Fruit fly (Drosophila melanogaster) whole organism, embryonic: Measurements from ENCODE around the gene CG5386.

Source experiments
- CG10274 ChIP-seq: fragments of 200-800 bp; sonication (Bioruptor generic); optimal IDR thresholded peaks from 3 replicates; lab custom pipeline; 2017; ENCODE audit warnings: missing biosample characterization, mild to moderate bottlenecking, missing genetic modification characterization
- CG10543 ChIP-seq: fragments of 200-800 bp; sonication (Bioruptor generic); optimal IDR thresholded peaks from 3 replicates; lab custom pipeline; 2017; ENCODE audit warnings: missing biosample characterization, mild to moderate bottlenecking, missing genetic modification characterization, moderate library complexity
- CG11560 ChIP-seq: fragments of 200-800 bp; sonication (Bioruptor generic); IDR thresholded peaks from 3 replicates; pipeline ENCODE4 v1.3.6; 2022; ENCODE audit warnings: missing biosample characterization, missing genetic modification characterization
- CG14050 ChIP-seq: fragments of 200-800 bp; sonication (Bioruptor generic); IDR thresholded peaks from 3 replicates; pipeline ENCODE4 v1.3.6; 2022; ENCODE audit warnings: missing biosample characterization, missing genetic modification characterization
- CG14710 ChIP-seq: fragments of 200-800 bp; sonication (Bioruptor generic); optimal IDR thresholded peaks from 3 replicates; lab custom pipeline; 2019; ENCODE audit warnings: missing biosample characterization, mild to moderate bottlenecking, missing genetic modification characterization, moderate library complexity
- CG14965 ChIP-seq: fragments of 200-800 bp; sonication (Bioruptor generic); optimal IDR thresholded peaks from 2 replicates; lab custom pipeline; 2016; ENCODE audit warnings: missing biosample characterization, missing genetic modification characterization, borderline replicate concordance
- CG16779 ChIP-seq: fragments of 200-800 bp; sonication (Bioruptor generic); IDR thresholded peaks from 2 replicates; pipeline ENCODE4 v1.3.6; 2022; ENCODE audit warnings: missing biosample characterization, missing genetic modification characterization
- CG17612 ChIP-seq: fragments of 200-800 bp; sonication (Bioruptor generic); IDR thresholded peaks from 2 replicates; pipeline ENCODE4 v1.3.6; 2022; ENCODE audit warnings: missing biosample characterization, missing genetic modification characterization
- CG2875 ChIP-seq: fragments of 200-800 bp; sonication (Bioruptor generic); optimal IDR thresholded peaks from 2 replicates; lab custom pipeline; 2017; ENCODE audit warnings: missing biosample characterization, mild to moderate bottlenecking, missing genetic modification characterization, missing genetic modification reagents
- CG4328 ChIP-seq: fragments of 200-800 bp; sonication (Bioruptor generic); optimal IDR thresholded peaks from 3 replicates; lab custom pipeline; 2017; ENCODE audit warnings: missing biosample characterization, missing genetic modification reagents, missing genetic modification characterization
- CG4404 ChIP-seq: fragments of 200-800 bp; sonication (Bioruptor generic); IDR thresholded peaks from 2 replicates; pipeline ENCODE4 v1.3.6; 2022; ENCODE audit warnings: missing biosample characterization, missing genetic modification characterization
- CG4707 ChIP-seq: fragments of 200-800 bp; sonication (Bioruptor generic); optimal IDR thresholded peaks from 2 replicates; lab custom pipeline; 2018; ENCODE audit warnings: missing biosample characterization, mild to moderate bottlenecking, missing genetic modification characterization, moderate library complexity
- CG6765 ChIP-seq: fragments of 200-800 bp; sonication (Bioruptor generic); optimal IDR thresholded peaks from 3 replicates; lab custom pipeline; 2017; ENCODE audit warnings: missing biosample characterization, mild to moderate bottlenecking, missing genetic modification characterization
- CG8089 ChIP-seq: fragments of 200-800 bp; sonication (Bioruptor generic); optimal IDR thresholded peaks from 3 replicates; lab custom pipeline; 2016; ENCODE audit warnings: missing biosample characterization, missing genetic modification characterization
- CG8478 ChIP-seq: fragments of >200 bp; optimal IDR thresholded peaks from 2 replicates; lab custom pipeline; 2018
- CG8765 ChIP-seq: fragments of 200-800 bp; sonication (Bioruptor generic); IDR thresholded peaks from 2 replicates; pipeline ENCODE4 v1.3.6; 2022; ENCODE audit warnings: missing biosample characterization, missing genetic modification characterization
- CG9437 ChIP-seq: fragments of 200-800 bp; sonication (Bioruptor generic); optimal IDR thresholded peaks from 2 replicates; lab custom pipeline; 2018; ENCODE audit warnings: missing biosample characterization, mild to moderate bottlenecking, missing genetic modification characterization
- CG9932 ChIP-seq: fragments of 200-800 bp; sonication (Bioruptor generic); IDR thresholded peaks from 2 replicates; pipeline ENCODE4 v1.3.6; 2022; ENCODE audit warnings: missing biosample characterization, missing genetic modification characterization
- D ChIP-seq, 2 experiments: fragments of 200-800 bp in 1 of 2; fragments of >200 bp in 1 of 2; sonication (Bioruptor generic) in 1 of 2; optimal IDR thresholded peaks; 2 replicates in 1 of 2; 3 replicates in 1 of 2; lab custom pipeline; 2017; ENCODE audit warnings: mild to moderate bottlenecking in 1 of 2, missing biosample characterization in 1 of 2, missing genetic modification characterization in 1 of 2, missing genetic modification reagents in 1 of 2
- Doc3 ChIP-seq: fragments of 200-800 bp; sonication (Bioruptor generic); IDR thresholded peaks from 3 replicates; pipeline ENCODE4 v1.3.6; 2022; ENCODE audit warnings: missing biosample characterization, missing genetic modification characterization; ENCODE audit not compliant: partially characterized antibody
- Eip74EF ChIP-seq, 2 experiments: fragments of 200-800 bp in 1 of 2; fragments of >200 bp in 1 of 2; sonication (Bioruptor generic) in 1 of 2; optimal IDR thresholded peaks; 2 replicates each; lab custom pipeline; 2017 to 2019; ENCODE audit warnings: missing biosample characterization in 2 of 2, missing genetic modification characterization in 2 of 2, mild to moderate bottlenecking in 1 of 2, moderate library complexity in 1 of 2
- Elba2 ChIP-seq: fragments of 200-800 bp; sonication (Bioruptor generic); optimal IDR thresholded peaks from 3 replicates; lab custom pipeline; 2016; ENCODE audit warnings: missing biosample characterization, missing genetic modification characterization
- Hmr ChIP-seq: fragments of 200-800 bp; sonication (Bioruptor generic); optimal IDR thresholded peaks from 3 replicates; lab custom pipeline; 2017; ENCODE audit warnings: mild to moderate bottlenecking, missing biosample characterization, missing genetic modification reagents, missing genetic modification characterization
- Hr78 ChIP-seq, 2 experiments: fragments of 200-800 bp in 1 of 2; fragments of >200 bp in 1 of 2; sonication (Bioruptor generic) in 1 of 2; optimal IDR thresholded peaks; 2 replicates each; lab custom pipeline; 2017 to 2019; ENCODE audit warnings: missing biosample characterization in 2 of 2, missing genetic modification characterization in 2 of 2, mild to moderate bottlenecking in 1 of 2, moderate library complexity in 1 of 2
- Hsf ChIP-seq: fragments of 200-800 bp; sonication (Bioruptor generic); optimal IDR thresholded peaks from 3 replicates; lab custom pipeline; 2016; ENCODE audit warnings: missing biosample characterization, missing genetic modification characterization
- Opbp ChIP-seq: fragments of 200-800 bp; sonication (Bioruptor generic); IDR thresholded peaks from 3 replicates; pipeline ENCODE4 v1.3.6; 2022; ENCODE audit warnings: missing biosample characterization, missing genetic modification characterization; ENCODE audit not compliant: partially characterized antibody
- Pdp1 ChIP-seq, 2 experiments: fragments of 200-800 bp; sonication (Bioruptor generic); optimal IDR thresholded peaks; 3 replicates each; lab custom pipeline; 2016; ENCODE audit warnings: missing biosample characterization in 2 of 2, missing genetic modification characterization in 2 of 2, mild to moderate bottlenecking in 1 of 2, moderate library complexity in 1 of 2
- Side ChIP-seq: fragments of 200-800 bp; sonication (Bioruptor generic); optimal IDR thresholded peaks from 2 replicates; lab custom pipeline; 2016; ENCODE audit warnings: missing biosample characterization, missing genetic modification characterization
- ara ChIP-seq: fragments of 200-800 bp; sonication (Bioruptor generic); IDR thresholded peaks from 2 replicates; pipeline ENCODE4 v1.3.6; 2022; ENCODE audit warnings: missing biosample characterization, missing genetic modification characterization
- bigmax ChIP-seq: fragments of 200-800 bp; sonication (Bioruptor generic); optimal IDR thresholded peaks from 2 replicates; lab custom pipeline; 2018; ENCODE audit warnings: missing biosample characterization, mild to moderate bottlenecking, missing genetic modification characterization
- cg ChIP-seq: fragments of 200-800 bp; sonication (Bioruptor generic); optimal IDR thresholded peaks from 3 replicates; lab custom pipeline; 2019; ENCODE audit warnings: missing biosample characterization, mild to moderate bottlenecking, missing genetic modification characterization, moderate library complexity
- corto ChIP-seq: fragments of 200-800 bp; sonication (Bioruptor generic); optimal IDR thresholded peaks from 2 replicates; lab custom pipeline; 2016; ENCODE audit warnings: missing biosample characterization, mild to moderate bottlenecking, missing genetic modification characterization, moderate library complexity
- crol ChIP-seq: fragments of 200-800 bp; sonication (Bioruptor generic); IDR thresholded peaks from 2 replicates; pipeline ENCODE4 v1.3.6; 2022; ENCODE audit warnings: missing biosample characterization, missing genetic modification characterization
- fd102C ChIP-seq: fragments of 200-800 bp; sonication (Bioruptor generic); optimal IDR thresholded peaks from 2 replicates; lab custom pipeline; 2018; ENCODE audit warnings: missing biosample characterization, mild to moderate bottlenecking, missing genetic modification characterization, moderate library complexity
- fu2 ChIP-seq: fragments of 200-800 bp; sonication (Bioruptor generic); optimal IDR thresholded peaks from 2 replicates; lab custom pipeline; 2016; ENCODE audit warnings: missing biosample characterization, missing genetic modification characterization
- gcm2 ChIP-seq: fragments of 200-800 bp; sonication (Bioruptor generic); optimal IDR thresholded peaks from 2 replicates; lab custom pipeline; 2016; ENCODE audit warnings: missing biosample characterization, missing genetic modification characterization
- insv ChIP-seq, 2 experiments: fragments of 200-800 bp; sonication (Bioruptor generic); optimal IDR thresholded peaks; 3 replicates each; lab custom pipeline; 2016 to 2018; ENCODE audit warnings: missing biosample characterization in 2 of 2, missing genetic modification characterization in 2 of 2
- inv ChIP-seq: fragments of 200-800 bp; sonication (Bioruptor generic); IDR thresholded peaks from 2 replicates; pipeline ENCODE4 v1.3.6; 2022; ENCODE audit warnings: missing biosample characterization, missing genetic modification characterization; ENCODE audit not compliant: partially characterized antibody
- lbe ChIP-seq: fragments of 200-800 bp; sonication (Bioruptor generic); optimal IDR thresholded peaks from 2 replicates; lab custom pipeline; 2016; ENCODE audit warnings: missing biosample characterization, mild to moderate bottlenecking, missing genetic modification characterization
- lola ChIP-seq, 3 experiments: fragments of >200 bp in 2 of 3; fragments of 200-800 bp in 1 of 3; sonication (Bioruptor generic) in 1 of 3; optimal IDR thresholded peaks; 2 replicates each; lab custom pipeline; 2017 to 2019; ENCODE audit warnings: missing biosample characterization in 3 of 3, missing genetic modification characterization in 3 of 3, mild to moderate bottlenecking in 1 of 3, moderate library complexity in 1 of 3
- mam ChIP-seq: fragments of 200-800 bp; sonication (Bioruptor generic); optimal IDR thresholded peaks from 3 replicates; lab custom pipeline; 2016; ENCODE audit warnings: missing biosample characterization, missing genetic modification characterization
- org-1 ChIP-seq: fragments of 200-800 bp; sonication (Bioruptor generic); optimal IDR thresholded peaks from 2 replicates; lab custom pipeline; 2017; ENCODE audit warnings: missing biosample characterization, missing genetic modification characterization
- pan ChIP-seq, 4 experiments: fragments of >200 bp in 3 of 4; fragments of 200-800 bp in 1 of 4; sonication (Bioruptor generic) in 1 of 4; optimal IDR thresholded peaks in 3 of 4; IDR thresholded peaks in 1 of 4; 2 replicates each; pipeline versions ENCODE4 v1.3.6 to Lab custom; 2017 to 2022; ENCODE audit warnings: missing biosample characterization in 2 of 4, missing genetic modification characterization in 2 of 4, mixed read lengths in 1 of 4
- pum ChIP-seq: fragments of 200-800 bp; sonication (Bioruptor generic); optimal IDR thresholded peaks from 2 replicates; lab custom pipeline; 2016; ENCODE audit warnings: missing biosample characterization, missing genetic modification characterization
- rib ChIP-seq: fragments of 200-800 bp; sonication (Bioruptor generic); IDR thresholded peaks from 2 replicates; pipeline ENCODE4 v1.3.6; 2022; ENCODE audit warnings: missing biosample characterization, missing genetic modification characterization
- sens ChIP-seq: fragments of 200-800 bp; sonication (Bioruptor generic); peaks from one replicate; lab custom pipeline; 2016; ENCODE audit warnings: missing biosample characterization, missing genetic modification characterization
- slp2 ChIP-seq: fragments of 200-800 bp; sonication (Bioruptor generic); optimal IDR thresholded peaks from 2 replicates; lab custom pipeline; 2016; ENCODE audit warnings: missing biosample characterization, missing genetic modification characterization
- sug ChIP-seq: fragments of 200-800 bp; optimal IDR thresholded peaks from 2 replicates; lab custom pipeline; 2019; ENCODE audit warnings: missing biosample characterization, mild to moderate bottlenecking, missing genetic modification characterization, moderate library complexity
- tio ChIP-seq: fragments of 200-800 bp; sonication (Bioruptor generic); optimal IDR thresholded peaks from 2 replicates; lab custom pipeline; 2017; ENCODE audit warnings: missing biosample characterization, missing genetic modification characterization, inconsistent platforms

Gene CG5386

DNA sequence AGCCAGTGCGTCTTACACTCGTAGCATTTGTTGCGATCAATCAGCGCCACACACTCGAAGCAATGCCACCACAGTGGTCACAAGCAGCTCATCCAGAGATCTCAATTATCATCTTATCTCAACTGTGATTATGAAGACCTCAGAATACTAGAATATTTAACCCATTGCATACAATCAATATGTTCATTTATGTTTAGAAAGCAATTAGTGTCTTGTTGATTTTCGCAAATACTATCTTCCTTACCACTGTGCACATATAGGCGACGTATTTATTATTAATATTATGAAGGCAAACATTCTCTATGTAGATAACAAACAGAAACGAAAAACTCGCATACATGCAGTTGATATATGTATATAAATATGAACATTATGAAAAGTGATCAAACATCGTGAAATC is 16.8 kb upstream of the CG5386 start (continued):
- TF ChIP-seq pan (optimal IDR thresholded peaks at IDR 0.05; lab: Kevin White, UChicago) = no peak
- TF ChIP-seq pan (GFP tag; optimal IDR thresholded peaks at IDR 0.05 in 1 of 2, IDR thresholded peaks at IDR 0.05 in 1 of 2) = peak in 1 of 2 experiments; percentile 85
- peak; percentile 82 for TF ChIP-seq CG2875 (GFP tag; lab: Kevin White, UChicago)
- TF ChIP-seq cg (GFP tag; lab: Kevin White, UChicago) = no peak
- TF ChIP-seq CG4707 (GFP tag; lab: Kevin White, UChicago) = peak; percentile 67
- TF ChIP-seq CG11560 (tag; lab: Robert Waterston, UW) = 0 out of 3 replicates have a peak, but pooled peaks have one; percentile 39
- no peak for TF ChIP-seq CG10543 (GFP tag; lab: Kevin White, UChicago)
- TF ChIP-seq Elba2 (GFP tag; lab: Kevin White, UChicago) = no peak
- no peak for TF ChIP-seq Opbp (GFP tag; lab: Robert Waterston, UW)
- no peak for TF ChIP-seq CG8765 (GFP tag; lab: Robert Waterston, UW)
- peak in 1 of 2 experiments; percentile 57 for TF ChIP-seq Pdp1 (GFP tag; optimal IDR thresholded peaks at IDR 0.05; lab: Kevin White, UChicago)
- TF ChIP-seq Eip74EF (GFP tag; optimal IDR thresholded peaks at IDR 0.05; lab: Kevin White, UChicago) = peak in 1 of 2 experiments; percentile 52
- TF ChIP-seq CG4404 (GFP tag; lab: Robert Waterston, UW) = 0 out of 2 replicates have a peak, but pooled peaks have one; percentile 17
- peak; percentile 29 for TF ChIP-seq CG14965 (GFP tag; lab: Kevin White, UChicago)
- no peak for TF ChIP-seq insv (GFP tag; optimal IDR thresholded peaks at IDR 0.05; lab: Kevin White, UChicago)
- TF ChIP-seq fd102C = no peak
- TF ChIP-seq CG14710 (tag; lab: Kevin White, UChicago) = peak; percentile 87
- peak; percentile 25 for TF ChIP-seq pum (GFP tag; lab: Kevin White, UChicago)
- TF ChIP-seq D (optimal IDR thresholded peaks at IDR 0.05; lab: Kevin White, UChicago) = no peak
- peak; percentile 82 for TF ChIP-seq D (GFP tag; optimal IDR thresholded peaks at IDR 0.05; lab: Kevin White, UChicago)
- peak; percentile 59 for TF ChIP-seq CG8089 (GFP tag; lab: Kevin White, UChicago)
- TF ChIP-seq sug (tag; lab: Kevin White, UChicago) = peak; percentile 18
- TF ChIP-seq inv (GFP tag; lab: Robert Waterston, UW) = no peak
- TF ChIP-seq sens (GFP tag; lab: Kevin White, UChicago) = peak; percentile 94
- no peak for TF ChIP-seq bigmax (GFP tag; lab: Kevin White, UChicago)
- no peak for TF ChIP-seq mam (GFP tag; lab: Kevin White, UChicago)
- peak; percentile 69 for TF ChIP-seq org-1 (GFP tag; lab: Kevin White, UChicago)
- TF ChIP-seq slp2 (GFP tag; lab: Kevin White, UChicago) = no peak
- peak; percentile 32 for TF ChIP-seq gcm2 (GFP tag; lab: Kevin White, UChicago)
- TF ChIP-seq rib (GFP tag; lab: Robert Waterston, UW) = no peak
- peak; percentile 61 for TF ChIP-seq tio (GFP tag; lab: Kevin White, UChicago)
- TF ChIP-seq Hsf = peak; percentile 51
- TF ChIP-seq Doc3 (GFP tag; lab: Robert Waterston, UW) = no peak
- no peak for TF ChIP-seq crol (GFP tag; lab: Robert Waterston, UW)
- TF ChIP-seq ara = peak; percentile 85
- TF ChIP-seq CG16779 (GFP tag; lab: Robert Waterston, UW) = no peak
- TF ChIP-seq Hr78 (GFP tag; optimal IDR thresholded peaks at IDR 0.05; lab: Kevin White, UChicago) = peak in 1 of 2 experiments; percentile 34
- no peak for TF ChIP-seq corto (GFP tag; lab: Kevin White, UChicago)
- peak; percentile 12 for TF ChIP-seq Side (GFP tag; lab: Kevin White, UChicago)
- no peak for TF ChIP-seq CG10274 (GFP tag; lab: Kevin White, UChicago)
- peak; percentile 65 for TF ChIP-seq lbe (GFP tag; lab: Kevin White, UChicago)
- no peak for TF ChIP-seq fu2 (GFP tag; lab: Kevin White, UChicago)
- peak; percentile 58 for TF ChIP-seq CG4328 (GFP tag; lab: Kevin White, UChicago)
- peak; percentile 32 for TF ChIP-seq Hmr (GFP tag; lab: Kevin White, UChicago)
- no peak for TF ChIP-seq CG9932 (GFP tag; lab: Robert Waterston, UW)
- TF ChIP-seq CG8478 (lab: Kevin White, UChicago) = no peak
- TF ChIP-seq CG14050 (GFP tag; lab: Robert Waterston, UW) = peak; percentile 52; the same call in 1 of the 3 replicates
- no peak for TF ChIP-seq CG9437
- TF ChIP-seq CG17612 (GFP tag; lab: Robert Waterston, UW) = peak; percentile 57
- no peak for TF ChIP-seq CG6765 (GFP tag; lab: Kevin White, UChicago)
- TF ChIP-seq lola (GFP tag; optimal IDR thresholded peaks at IDR 0.05; lab: Kevin White, UChicago) = peak in 1 of 3 experiments; percentile 77
